Fruit fly (Drosophila melanogaster) whole organism, embryonic: ENCODE measurements around the gene Prx3.

Experiments
- C15 ChIP-seq: fragments of 200-800 bp; sonication (Bioruptor generic); IDR thresholded peaks from 3 replicates; pipeline ENCODE4 v1.3.6; 2022; ENCODE audit warnings: missing biosample characterization, missing genetic modification characterization
- CG10147 ChIP-seq: fragments of 200-800 bp; sonication (Bioruptor generic); optimal IDR thresholded peaks from 2 replicates; lab custom pipeline; 2019; ENCODE audit warnings: missing biosample characterization, mild to moderate bottlenecking, missing genetic modification characterization, moderate library complexity
- CG12391 ChIP-seq: fragments of 200-800 bp; sonication (Bioruptor generic); optimal IDR thresholded peaks from 3 replicates; lab custom pipeline; 2018; ENCODE audit warnings: missing biosample characterization, mild to moderate bottlenecking, missing genetic modification characterization, moderate library complexity
- CG12744 ChIP-seq: fragments of 200-800 bp; sonication (Bioruptor generic); optimal IDR thresholded peaks from 2 replicates; lab custom pipeline; 2016; ENCODE audit warnings: missing biosample characterization, missing genetic modification characterization
- CG14710 ChIP-seq: fragments of 200-800 bp; sonication (Bioruptor generic); optimal IDR thresholded peaks from 3 replicates; lab custom pipeline; 2019; ENCODE audit warnings: missing biosample characterization, mild to moderate bottlenecking, missing genetic modification characterization, moderate library complexity
- CG14860 ChIP-seq: fragments of 200-800 bp; sonication (Bioruptor generic); IDR thresholded peaks from 3 replicates; pipeline ENCODE4 v1.3.6; 2022; ENCODE audit warnings: missing biosample characterization, missing genetic modification characterization; ENCODE audit not compliant: partially characterized antibody
- CG17385 ChIP-seq: fragments of 200-800 bp; sonication (Bioruptor generic); optimal IDR thresholded peaks from 3 replicates; lab custom pipeline; 2018; ENCODE audit warnings: missing biosample characterization, mild to moderate bottlenecking, missing genetic modification characterization
- CG18619 ChIP-seq: fragments of 200-800 bp; sonication (Bioruptor generic); optimal IDR thresholded peaks from 3 replicates; lab custom pipeline; 2017; ENCODE audit warnings: missing biosample characterization, mild to moderate bottlenecking, missing genetic modification characterization
- CG2129 ChIP-seq: fragments of 200-800 bp; sonication (Bioruptor generic); IDR thresholded peaks from 2 replicates; pipeline ENCODE4 v1.3.6; 2022; ENCODE audit warnings: missing biosample characterization, missing genetic modification characterization; ENCODE audit not compliant: partially characterized antibody
- CG31224 ChIP-seq: fragments of 200-800 bp; sonication (Bioruptor generic); IDR thresholded peaks from 2 replicates; pipeline ENCODE4 v1.3.6; 2022; ENCODE audit warnings: missing biosample characterization, missing genetic modification characterization
- CG31365 ChIP-seq: fragments of 200-800 bp; sonication (Bioruptor generic); optimal IDR thresholded peaks from 2 replicates; lab custom pipeline; 2018; ENCODE audit warnings: missing biosample characterization, mild to moderate bottlenecking, missing genetic modification characterization
- CG34376 ChIP-seq: fragments of 200-800 bp; sonication (Bioruptor generic); optimal IDR thresholded peaks from 2 replicates; lab custom pipeline; 2018; ENCODE audit warnings: missing biosample characterization, mild to moderate bottlenecking, missing genetic modification characterization
- CG3995 ChIP-seq: fragments of 200-800 bp; sonication (Bioruptor generic); optimal IDR thresholded peaks from 3 replicates; lab custom pipeline; 2016; ENCODE audit warnings: missing biosample characterization, missing genetic modification characterization
- CG6654 ChIP-seq: fragments of 200-800 bp; sonication (Bioruptor generic); optimal IDR thresholded peaks from 2 replicates; lab custom pipeline; 2017; ENCODE audit warnings: missing biosample characterization, mild to moderate bottlenecking, missing genetic modification characterization
- CG6854 ChIP-seq: fragments of 200-800 bp; sonication (Bioruptor generic); optimal IDR thresholded peaks from 3 replicates; lab custom pipeline; 2017; ENCODE audit warnings: missing biosample characterization, mild to moderate bottlenecking, missing genetic modification characterization
- CG7357 ChIP-seq: fragments of 200-800 bp; sonication (Bioruptor generic); IDR thresholded peaks from 3 replicates; pipeline ENCODE4 v1.3.6; 2022; ENCODE audit warnings: missing biosample characterization, missing genetic modification characterization
- CG7372 ChIP-seq: fragments of 200-800 bp; sonication (Bioruptor generic); IDR thresholded peaks from 2 replicates; pipeline ENCODE4 v1.3.6; 2022; ENCODE audit warnings: missing biosample characterization, missing genetic modification characterization
- CG7556 ChIP-seq: fragments of 200-800 bp; sonication (Bioruptor generic); optimal IDR thresholded peaks from 2 replicates; lab custom pipeline; 2017; ENCODE audit warnings: missing biosample characterization, mild to moderate bottlenecking, missing genetic modification characterization
- CG8089 ChIP-seq: fragments of 200-800 bp; sonication (Bioruptor generic); optimal IDR thresholded peaks from 3 replicates; lab custom pipeline; 2016; ENCODE audit warnings: missing biosample characterization, missing genetic modification characterization
- CG9817 ChIP-seq: fragments of 200-800 bp; sonication (Bioruptor generic); optimal IDR thresholded peaks from 2 replicates; lab custom pipeline; 2018; ENCODE audit warnings: missing biosample characterization, mild to moderate bottlenecking, missing genetic modification characterization, moderate library complexity
- Deaf1 ChIP-seq: fragments of 200-800 bp; optimal IDR thresholded peaks from 3 replicates; lab custom pipeline; 2019; ENCODE audit warnings: missing biosample characterization, mild to moderate bottlenecking, missing genetic modification characterization, moderate library complexity
- Dip3 ChIP-seq: fragments of 200-800 bp; sonication (Bioruptor generic); optimal IDR thresholded peaks from 3 replicates; lab custom pipeline; 2016; ENCODE audit warnings: missing biosample characterization, missing genetic modification characterization
- Fer3 ChIP-seq: fragments of 200-800 bp; sonication (Bioruptor generic); optimal IDR thresholded peaks from 2 replicates; lab custom pipeline; 2018; ENCODE audit warnings: missing biosample characterization, mild to moderate bottlenecking, missing genetic modification characterization, moderate library complexity
- H2.0 ChIP-seq: fragments of 200-800 bp; sonication (Bioruptor generic); IDR thresholded peaks from 2 replicates; pipeline ENCODE4 v1.3.6; 2022; ENCODE audit warnings: missing biosample characterization, missing genetic modification characterization
- Lim3 ChIP-seq: fragments of 200-800 bp; sonication (Bioruptor generic); IDR thresholded peaks from 2 replicates; pipeline ENCODE4 v1.3.6; 2022; ENCODE audit warnings: missing biosample characterization, missing genetic modification characterization
- Mad ChIP-seq: fragments of 200-800 bp; sonication (Bioruptor generic); optimal IDR thresholded peaks from 2 replicates; lab custom pipeline; 2016; ENCODE audit warnings: missing biosample characterization, missing genetic modification characterization
- Myb ChIP-seq: fragments of 200-800 bp; sonication (Bioruptor generic); optimal IDR thresholded peaks from 2 replicates; lab custom pipeline; 2016; ENCODE audit warnings: missing biosample characterization, missing genetic modification characterization
- Oli ChIP-seq: fragments of 200-800 bp; sonication (Bioruptor generic); optimal IDR thresholded peaks from 2 replicates; lab custom pipeline; 2018; ENCODE audit warnings: missing biosample characterization, mild to moderate bottlenecking, missing genetic modification characterization, moderate library complexity
- Opbp ChIP-seq: fragments of 200-800 bp; sonication (Bioruptor generic); IDR thresholded peaks from 3 replicates; pipeline ENCODE4 v1.3.6; 2022; ENCODE audit warnings: missing biosample characterization, missing genetic modification characterization; ENCODE audit not compliant: partially characterized antibody
- Rfx ChIP-seq: fragments of 200-800 bp; sonication (Bioruptor generic); IDR thresholded peaks from 2 replicates; pipeline ENCODE4 v1.3.6; 2022; ENCODE audit warnings: missing biosample characterization, missing genetic modification characterization
- Stat92E ChIP-seq, 3 experiments: fragments of >200 bp in 2 of 3; fragments of 200-800 bp in 1 of 3; sonication (Bioruptor generic) in 1 of 3; optimal IDR thresholded peaks; 2 replicates each; lab custom pipeline; 2017 to 2019; ENCODE audit warnings: missing biosample characterization in 3 of 3, missing genetic modification characterization in 3 of 3, mild to moderate bottlenecking in 1 of 3, moderate library complexity in 1 of 3
- TFAM ChIP-seq: fragments of 200-800 bp; sonication (Bioruptor generic); optimal IDR thresholded peaks from 2 replicates; lab custom pipeline; 2017; ENCODE audit warnings: missing biosample characterization, missing genetic modification characterization, inconsistent platforms
- ac ChIP-seq: fragments of 200-800 bp; sonication (Bioruptor generic); optimal IDR thresholded peaks from 3 replicates; lab custom pipeline; 2017; ENCODE audit warnings: missing biosample characterization, mild to moderate bottlenecking, missing genetic modification characterization
- amos ChIP-seq: fragments of 200-800 bp; sonication (Bioruptor generic); IDR thresholded peaks from 2 replicates; pipeline ENCODE4 v1.3.6; 2022; ENCODE audit warnings: missing biosample characterization, missing genetic modification characterization; ENCODE audit not compliant: partially characterized antibody
- bbx ChIP-seq: fragments of 200-800 bp; sonication (Bioruptor generic); IDR thresholded peaks from 2 replicates; pipeline ENCODE4 v1.3.6; 2022; ENCODE audit warnings: missing biosample characterization, missing genetic modification characterization; ENCODE audit not compliant: partially characterized antibody
- disco-r ChIP-seq: fragments of 200-800 bp; sonication (Bioruptor generic); optimal IDR thresholded peaks from 2 replicates; lab custom pipeline; 2016; ENCODE audit warnings: missing biosample characterization, missing genetic modification characterization
- inv ChIP-seq: fragments of 200-800 bp; sonication (Bioruptor generic); IDR thresholded peaks from 2 replicates; pipeline ENCODE4 v1.3.6; 2022; ENCODE audit warnings: missing biosample characterization, missing genetic modification characterization; ENCODE audit not compliant: partially characterized antibody
- kay ChIP-seq: fragments of 200-800 bp; sonication (Bioruptor generic); optimal IDR thresholded peaks from 2 replicates; lab custom pipeline; 2016; ENCODE audit warnings: missing biosample characterization, missing genetic modification characterization
- klu ChIP-seq: fragments of 200-800 bp; sonication (Bioruptor generic); IDR thresholded peaks from 2 replicates; pipeline ENCODE4 v1.3.6; 2022; ENCODE audit warnings: missing biosample characterization, missing genetic modification characterization
- lmd ChIP-seq: fragments of 200-800 bp; sonication (Bioruptor generic); IDR thresholded peaks from 2 replicates; pipeline ENCODE4 v1.3.6; 2022; ENCODE audit warnings: missing biosample characterization, missing genetic modification characterization
- nerfin-2 ChIP-seq: fragments of 200-800 bp; sonication (Bioruptor generic); IDR thresholded peaks from 2 replicates; pipeline ENCODE4 v1.3.6; 2022; ENCODE audit warnings: missing biosample characterization, missing genetic modification characterization; ENCODE audit not compliant: partially characterized antibody
- otp ChIP-seq: fragments of 200-800 bp; sonication (Bioruptor generic); IDR thresholded peaks from 3 replicates; pipeline ENCODE4, ENCODE4 v1.3.6; 2022; ENCODE audit warnings: missing biosample characterization, missing genetic modification characterization
- peb ChIP-seq: fragments of 200-800 bp; sonication (Bioruptor generic); IDR thresholded peaks from 2 replicates; pipeline ENCODE4 v1.3.6; 2022; ENCODE audit warnings: missing biosample characterization, missing genetic modification characterization
- pfk ChIP-seq: fragments of 200-800 bp; sonication (Bioruptor generic); optimal IDR thresholded peaks from 2 replicates; lab custom pipeline; 2018; ENCODE audit warnings: missing biosample characterization, mild to moderate bottlenecking, missing genetic modification characterization, moderate library complexity
- ranshi ChIP-seq: fragments of 200-800 bp; sonication (Bioruptor generic); IDR thresholded peaks from 2 replicates; pipeline ENCODE4 v1.3.6; 2022; ENCODE audit warnings: missing biosample characterization, missing genetic modification characterization
- slbo ChIP-seq: fragments of 200-800 bp; sonication (Bioruptor generic); IDR thresholded peaks from 2 replicates; pipeline ENCODE4 v1.3.6; 2022; ENCODE audit warnings: missing biosample characterization, missing genetic modification characterization
- ssp ChIP-seq: fragments of 200-800 bp; sonication (Bioruptor generic); IDR thresholded peaks from 2 replicates; pipeline ENCODE4 v1.3.6; 2022; ENCODE audit warnings: missing biosample characterization, missing genetic modification characterization
- ttk ChIP-seq: fragments of 200-800 bp; sonication (Bioruptor generic); IDR thresholded peaks from 2 replicates; pipeline ENCODE4 v2.1.2; 2022; ENCODE audit warnings: missing biosample characterization, missing genetic modification characterization
- vvl ChIP-seq: fragments of 200-800 bp; sonication (Bioruptor generic); IDR thresholded peaks from 2 replicates; pipeline ENCODE4 v1.3.6; 2022; ENCODE audit warnings: missing biosample characterization, missing genetic modification characterization

Gene Prx3

dm6 chr3R:17539789-17540496 lies 6.4 kb downstream of the Prx3 start, which contains the start of gene SF1 (continued):
- TF ChIP-seq ttk (GFP tag; lab: Robert Waterston, UW): no peak
- no peak for TF ChIP-seq amos (GFP tag; lab: Robert Waterston, UW)
- TF ChIP-seq Stat92E (GFP tag; optimal IDR thresholded peaks at IDR 0.05; lab: Kevin White, UChicago): no peak
- peak; percentile 29 for TF ChIP-seq Myb (GFP tag; lab: Kevin White, UChicago)
- no peak for TF ChIP-seq Lim3
- TF ChIP-seq peb (GFP tag; lab: Robert Waterston, UW): no peak
- no peak for TF ChIP-seq CG17385
- no peak for TF ChIP-seq disco-r
- no peak for TF ChIP-seq CG14860 (GFP tag; lab: Robert Waterston, UW)
- TF ChIP-seq Oli (tag; lab: Kevin White, UChicago): peak; percentile 19
- peak; percentile 60; the same call in 1 of the 2 replicates for TF ChIP-seq Rfx
- peak; percentile 12 for TF ChIP-seq Dip3
- no peak for TF ChIP-seq CG12744 (GFP tag; lab: Kevin White, UChicago)
- peak; percentile 36 for TF ChIP-seq CG7556 (GFP tag; lab: Kevin White, UChicago)
- no peak for TF ChIP-seq C15 (GFP tag; lab: Robert Waterston, UW)
- TF ChIP-seq Mad (GFP tag; lab: Kevin White, UChicago): peak; percentile 44
- no peak for TF ChIP-seq inv (GFP tag; lab: Robert Waterston, UW)
- peak; percentile 40; the same call in 1 of the 2 replicates for TF ChIP-seq klu (GFP tag; lab: Robert Waterston, UW)
- peak; percentile 35 for TF ChIP-seq kay (GFP tag; lab: Kevin White, UChicago)
- peak; percentile 1 for TF ChIP-seq CG34376 (GFP tag; lab: Kevin White, UChicago)
- TF ChIP-seq CG10147 (GFP tag; lab: Kevin White, UChicago): no peak
- no peak for TF ChIP-seq ssp (GFP tag; lab: Robert Waterston, UW)
- no peak for TF ChIP-seq CG7372 (GFP tag; lab: Robert Waterston, UW)
- no peak for TF ChIP-seq CG8089 (GFP tag; lab: Kevin White, UChicago)
- TF ChIP-seq TFAM (GFP tag; lab: Kevin White, UChicago): no peak
- no peak for TF ChIP-seq CG31365 (tag; lab: Kevin White, UChicago)
- TF ChIP-seq lmd (GFP tag; lab: Robert Waterston, UW): peak; percentile 16; the same call in 1 of the 2 replicates
- peak; percentile 48 for TF ChIP-seq CG14710 (tag; lab: Kevin White, UChicago)
- TF ChIP-seq CG2129 (GFP tag; lab: Robert Waterston, UW): no peak
- TF ChIP-seq pfk: no peak
- TF ChIP-seq Opbp (GFP tag; lab: Robert Waterston, UW): no peak
- peak; percentile 46 for TF ChIP-seq CG12391 (tag; lab: Kevin White, UChicago)
- TF ChIP-seq CG6654: no peak
- TF ChIP-seq otp (GFP tag; lab: Robert Waterston, UW): no peak
- peak; percentile 55 for TF ChIP-seq slbo (GFP tag; lab: Robert Waterston, UW)
- TF ChIP-seq nerfin-2 (GFP tag; lab: Robert Waterston, UW): no peak
- TF ChIP-seq CG31224 (GFP tag; lab: Robert Waterston, UW): no peak
- peak; percentile 27 for TF ChIP-seq CG9817 (tag; lab: Kevin White, UChicago)
- peak; percentile 24 for TF ChIP-seq CG18619 (GFP tag; lab: Kevin White, UChicago)
- TF ChIP-seq ac (GFP tag; lab: Kevin White, UChicago): no peak
- peak; percentile 97 for TF ChIP-seq CG3995
- no peak for TF ChIP-seq CG6854
- no peak for TF ChIP-seq vvl
- no peak for TF ChIP-seq CG7357 (GFP tag; lab: Robert Waterston, UW)
- no peak for TF ChIP-seq ranshi
- TF ChIP-seq H2.0 (GFP tag; lab: Robert Waterston, UW): 0 out of 2 replicates have a peak, but pooled peaks have one; percentile 9
- no peak for TF ChIP-seq Deaf1 (tag; lab: Kevin White, UChicago)
- TF ChIP-seq Fer3 (tag; lab: Kevin White, UChicago): no peak
- no peak for TF ChIP-seq bbx (GFP tag; lab: Robert Waterston, UW)
